Fruit fly (Drosophila melanogaster): ENCODE data around the gene CG5928.

DNA sequence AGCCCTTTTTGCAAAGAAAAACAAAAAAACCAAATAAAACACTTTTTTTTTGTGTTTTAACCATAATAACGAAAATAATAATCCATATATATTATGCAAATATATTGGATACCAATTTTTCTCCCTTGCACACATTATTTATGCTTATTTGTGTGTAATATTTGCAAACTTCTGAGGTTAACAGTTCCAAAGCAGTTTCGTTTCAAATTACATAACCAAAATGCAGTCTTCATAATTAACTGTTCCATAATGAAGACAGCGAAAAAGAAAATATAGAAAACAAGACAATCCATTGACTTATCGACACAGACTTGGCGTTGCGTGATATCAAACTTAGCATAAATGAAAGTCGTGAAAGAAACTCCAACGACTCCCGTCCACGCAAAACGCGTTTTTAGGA lies 7.8 kb downstream of the CG5928 start:
- TF ChIP-seq Eip93F (GFP tag; optimal IDR thresholded peaks at IDR 0.05) (no peak), Hr38 (GFP tag; optimal IDR thresholded peaks at IDR 0.05) (no peak), CG6163 (GFP tag; IDR thresholded peaks at IDR 0.05) (no peak)

Measured in whole organism, prepupa.